Worm (Caenorhabditis elegans): ENCODE data around the gene baz-2.

baz-2 gene

DNA sequence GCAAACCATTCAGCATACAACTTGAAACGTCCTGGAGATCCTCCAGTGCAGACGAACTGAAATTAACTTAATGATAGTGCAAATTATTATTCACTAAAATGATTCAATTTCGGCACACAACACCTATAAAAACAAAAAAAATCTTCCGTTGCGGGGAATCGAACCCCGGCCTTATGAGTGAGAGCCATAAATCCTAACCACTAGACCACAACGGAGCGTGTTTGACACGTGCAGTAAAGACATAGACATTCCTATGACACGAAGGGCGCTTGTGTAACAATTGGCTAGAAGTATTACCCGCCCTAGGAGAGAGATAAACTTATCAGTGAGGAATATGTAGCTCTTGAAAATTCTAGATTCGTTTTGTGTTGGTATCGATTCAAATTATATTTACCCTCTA lies 13.8 kb downstream of the baz-2 start (continued):
- TF ChIP-seq fkh-4 (tag; optimal IDR thresholded peaks at IDR 0.05; ENCODE audit: borderline replicate concordance) (no peak), C16A3.4 (tag; optimal IDR thresholded peaks at IDR 0.05) (peak; percentile 8), ceh-82 (tag; optimal IDR thresholded peaks at IDR 0.05) (peak in 2 of 3 experiments; percentile 1 to 44), elt-2 (tag; optimal IDR thresholded peaks at IDR 0.05) (no peak), egl-13 (tag; optimal IDR thresholded peaks at IDR 0.05) (no peak), snu-23 (GFP tag; optimal IDR thresholded peaks at IDR 0.05) (peak; percentile 71), mef-2 (tag; optimal IDR thresholded peaks at IDR 0.05) (no peak), unc-30 (tag; optimal IDR thresholded peaks at IDR 0.05) (no peak), mdl-1 (tag; optimal IDR thresholded peaks at IDR 0.05) (peak; percentile 9 to 90), nhr-77 (tag; optimal IDR thresholded peaks at IDR 0.05) (peak; percentile 20), grh-1 (GFP tag; IDR thresholded peaks at IDR 0.05) (0 out of 2 replicates have a peak, but pooled peaks have one; percentile 19), aha-1 (tag; optimal IDR thresholded peaks at IDR 0.05) (no peak), swsn-7 (tag; optimal IDR thresholded peaks at IDR 0.05) (peak; percentile 25), dpl-1 (GFP tag; optimal IDR thresholded peaks at IDR 0.05) (peak in 1 of 3 experiments; percentile 38), ama-1 (optimal IDR thresholded peaks at IDR 0.05) (no peak), mep-1 (tag; optimal IDR thresholded peaks at IDR 0.05) (peak; percentile 42), snpc-4 (tag; optimal IDR thresholded peaks at IDR 0.05) (no peak), lin-14 (GFP tag; optimal IDR thresholded peaks at IDR 0.05) (peak; percentile 42), lsy-2 (tag; optimal IDR thresholded peaks at IDR 0.05) (peak in 1 of 2 experiments; percentile 50), unc-86 (tag; optimal IDR thresholded peaks at IDR 0.05) (no peak), nhr-85 (tag) (peak; percentile 74), nhr-90 (tag; optimal IDR thresholded peaks at IDR 0.05; ENCODE audit: poor library complexity) (peak; percentile 40), blmp-1 (tag; optimal IDR thresholded peaks at IDR 0.05) (peak; percentile 27)

DNA sequence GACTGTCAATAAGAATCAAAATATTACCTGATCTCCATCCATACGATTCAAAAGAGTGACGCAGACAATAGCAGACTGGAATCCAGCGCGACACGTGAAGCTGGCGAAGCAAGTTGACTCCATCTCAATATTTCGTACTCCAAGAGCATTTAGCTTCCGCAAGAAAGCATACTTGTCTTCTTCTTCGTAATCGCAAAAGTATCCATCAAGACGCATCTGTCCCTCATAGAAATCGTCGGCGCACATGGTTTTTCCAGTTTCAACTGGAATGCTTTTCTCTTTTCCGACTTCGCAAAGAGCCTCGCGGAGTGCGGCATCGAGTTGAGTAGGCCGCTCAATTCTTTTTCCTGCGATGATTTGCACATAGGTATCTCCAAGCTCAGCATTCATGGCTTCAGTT lies 14.5 kb downstream of the baz-2 start:
- TF ChIP-seq efl-1 (optimal IDR thresholded peaks at IDR 0.05) (no peak), efl-1 (GFP tag; optimal IDR thresholded peaks at IDR 0.05 in 1 of 2) (peak in 1 of 2 experiments; percentile 88), mab-9 (GFP tag; IDR thresholded peaks at IDR 0.05) (no peak)

DNA sequence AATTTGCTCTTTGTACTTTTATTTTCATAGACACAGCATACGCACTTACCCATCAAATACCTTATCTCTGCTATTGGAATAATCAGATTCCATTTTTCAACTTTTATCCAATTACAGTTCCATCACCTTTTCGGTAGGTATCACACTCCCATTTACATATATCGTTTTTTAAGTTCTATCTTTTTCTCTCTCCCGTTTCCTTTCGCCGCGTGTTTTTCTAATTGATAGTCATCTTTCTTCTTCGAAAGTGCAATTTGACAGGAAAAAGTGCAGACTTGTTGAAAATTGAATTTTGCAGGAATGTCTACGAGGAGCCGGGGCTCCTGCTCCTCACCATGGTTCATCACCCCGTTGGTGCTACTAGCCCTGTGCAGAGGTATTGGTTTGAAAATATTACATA lies 30.7 kb downstream of the baz-2 start, which contains the start of gene fbn-1:
Gene fbn-1 (plus strand): TSS at position 301 of the 400 bp plus-strand sequence.
- TF ChIP-seq sptf-1 (tag; optimal IDR thresholded peaks at IDR 0.05) (no peak), pqm-1 (tag; optimal IDR thresholded peaks at IDR 0.05) (no peak), lin-15B (tag; optimal IDR thresholded peaks at IDR 0.05) (no peak), nhr-20 (tag; optimal IDR thresholded peaks at IDR 0.05) (no peak), unc-86 (tag; optimal IDR thresholded peaks at IDR 0.05) (no peak), elt-2 (tag; optimal IDR thresholded peaks at IDR 0.05) (no peak), zip-4 (GFP tag; optimal IDR thresholded peaks at IDR 0.05) (no peak), mep-1 (tag; optimal IDR thresholded peaks at IDR 0.05) (no peak), egl-13 (tag; optimal IDR thresholded peaks at IDR 0.05) (no peak), fos-1 (tag; optimal IDR thresholded peaks at IDR 0.05) (no peak)

DNA sequence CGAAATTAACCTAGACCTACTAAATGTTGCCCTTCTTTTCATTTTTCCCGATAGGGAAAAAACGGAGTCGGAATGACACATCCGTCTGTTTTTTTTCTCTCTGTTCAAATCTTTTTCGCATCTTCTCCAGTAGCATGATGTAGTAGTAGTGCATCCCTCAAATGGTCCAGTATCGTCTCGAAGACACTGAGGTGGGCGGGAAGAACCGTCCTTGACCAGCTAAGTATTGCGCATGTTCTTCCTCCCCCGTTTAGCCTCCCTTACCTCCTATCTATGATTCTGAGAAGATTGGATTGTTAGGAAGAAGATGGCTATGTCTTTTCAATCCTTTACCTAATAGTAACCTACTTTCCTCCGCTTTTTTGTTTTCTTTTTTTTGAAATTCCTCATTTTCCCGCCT lies 32.9 kb downstream of the baz-2 start:
- TF ChIP-seq lsy-2 (tag; optimal IDR thresholded peaks at IDR 0.05): no peak
- no peak for TF ChIP-seq grh-1 (GFP tag; IDR thresholded peaks at IDR 0.05)
- TF ChIP-seq nhr-19 (GFP tag; conservative IDR thresholded peaks at IDR 0.05): no peak
- TF ChIP-seq dsc-1 (tag; optimal IDR thresholded peaks at IDR 0.05): no peak
- TF ChIP-seq nhr-28 (tag; optimal IDR thresholded peaks at IDR 0.05): no peak
- TF ChIP-seq nhr-12 (tag; optimal IDR thresholded peaks at IDR 0.05): no peak
- TF ChIP-seq nhr-11 (tag; optimal IDR thresholded peaks at IDR 0.05): no peak
- no peak for TF ChIP-seq rnt-1 (tag; optimal IDR thresholded peaks at IDR 0.05)
- peak in 1 of 6 experiments; percentile 14 for TF ChIP-seq elt-3 (tag; optimal IDR thresholded peaks at IDR 0.05)
- no peak for TF ChIP-seq ceh-88 (GFP tag; IDR thresholded peaks at IDR 0.05)
- peak; percentile 49 for TF ChIP-seq blmp-1 (tag; optimal IDR thresholded peaks at IDR 0.05)

Measured in whole organism, L1 larva.